Worm (Caenorhabditis elegans): Measurements from ENCODE around the gene gst-31.

ce11 chrII:15174915-15175548 lies at the start of gene gst-31:
- TF ChIP-seq med-1 (GFP tag; optimal IDR thresholded peaks at IDR 0.05; ENCODE audit: insufficient read depth) (no peak), ref-1 (GFP tag; conservative IDR thresholded peaks at IDR 0.05) (no peak), cog-1 (tag; optimal IDR thresholded peaks at IDR 0.05) (no peak), klf-2 (GFP tag; conservative IDR thresholded peaks at IDR 0.05) (no peak), flt-1 (GFP tag; IDR thresholded peaks at IDR 0.05) (no peak), ztf-29 (GFP tag; IDR thresholded peaks at IDR 0.05) (no peak), T22C8.4 (GFP tag; IDR thresholded peaks at IDR 0.05) (no peak)
